Worm (Caenorhabditis elegans) whole organism, L2 larva: Measurements from ENCODE around the gene sra-35.

Source experiments
- Y55F3AM.14 ChIP-seq: fragments of 200-800 bp; sonication (Bioruptor generic); optimal IDR thresholded peaks from 2 replicates; lab custom pipeline; 2018; ENCODE audit warnings: mild to moderate bottlenecking, missing genetic modification characterization, missing compliant biosample characterization
- ZK546.5 ChIP-seq: sonication (generic microtip); optimal IDR thresholded peaks from 2 replicates; lab custom pipeline; 2017; ENCODE audit warnings: missing biosample characterization, missing genetic modification characterization
- alr-1 ChIP-seq: fragments of 150-350 bp; optimal IDR thresholded peaks from 2 replicates; lab custom pipeline; 2014; ENCODE audit warnings: missing biosample characterization, missing genetic modification characterization
- aly-2 ChIP-seq: fragments of 150-350 bp; optimal IDR thresholded peaks from 2 replicates; lab custom pipeline; 2014; ENCODE audit warnings: missing biosample characterization, missing genetic modification characterization
- blmp-1 ChIP-seq: sonication (generic microtip); optimal IDR thresholded peaks from 2 replicates; lab custom pipeline; 2017; ENCODE audit warnings: missing genetic modification characterization, mild to moderate bottlenecking, missing compliant biosample characterization, antibody characterized with exemption, moderate library complexity; ENCODE audit not compliant: insufficient read depth
- ceh-16 ChIP-seq: fragments of 150-350 bp; optimal IDR thresholded peaks from 2 replicates; lab custom pipeline; 2014; ENCODE audit warnings: missing biosample characterization, missing genetic modification characterization
- crh-2 ChIP-seq: sonication (generic microtip); optimal IDR thresholded peaks from 2 replicates; lab custom pipeline; 2017; ENCODE audit warnings: missing biosample characterization, missing genetic modification characterization
- dmd-4 ChIP-seq: sonication (generic microtip); optimal IDR thresholded peaks from 2 replicates; lab custom pipeline; 2017; ENCODE audit warnings: missing biosample characterization, missing genetic modification characterization
- elt-1 ChIP-seq: fragments of 150-350 bp; optimal IDR thresholded peaks from 2 replicates; lab custom pipeline; 2014; ENCODE audit warnings: missing biosample characterization, missing genetic modification characterization
- elt-3 ChIP-seq: sonication (generic microtip); optimal IDR thresholded peaks from 2 replicates; lab custom pipeline; 2017; ENCODE audit warnings: missing biosample characterization, missing genetic modification characterization
- fos-1 ChIP-seq: fragments of 150-350 bp; optimal IDR thresholded peaks from 2 replicates; lab custom pipeline; 2014; ENCODE audit warnings: missing biosample characterization, missing genetic modification characterization
- gmeb-1 ChIP-seq: fragments of 150-350 bp; optimal IDR thresholded peaks from 2 replicates; lab custom pipeline; 2014; ENCODE audit warnings: missing biosample characterization, missing genetic modification characterization
- lin-11 ChIP-seq: fragments of 150-350 bp; sonication (generic microtip); optimal IDR thresholded peaks from 2 replicates; lab custom pipeline; 2014; ENCODE audit warnings: missing biosample characterization, missing genetic modification characterization, inconsistent platforms, mixed read lengths
- lsy-2 ChIP-seq, 2 experiments: fragments of 150-350 bp in 1 of 2; sonication (generic microtip) in 1 of 2; optimal IDR thresholded peaks; 2 replicates each; lab custom pipeline; 2014 to 2017; ENCODE audit warnings: missing biosample characterization in 2 of 2, missing genetic modification characterization in 2 of 2
- mab-5 ChIP-seq: fragments of 150-350 bp; optimal IDR thresholded peaks from 2 replicates; lab custom pipeline; 2014; ENCODE audit warnings: missing biosample characterization, missing genetic modification characterization
- mdl-1 ChIP-seq, 2 experiments: fragments of 150-350 bp in 1 of 2; sonication (generic microtip) in 1 of 2; optimal IDR thresholded peaks; 2 replicates each; lab custom pipeline; 2017; ENCODE audit warnings: missing biosample characterization in 2 of 2, missing genetic modification characterization in 2 of 2
- nhr-10 ChIP-seq: sonication (generic microtip); optimal IDR thresholded peaks from 2 replicates; lab custom pipeline; 2017; ENCODE audit warnings: missing biosample characterization, missing genetic modification characterization
- nhr-129 ChIP-seq: fragments of 150-350 bp; optimal IDR thresholded peaks from 2 replicates; lab custom pipeline; 2014; ENCODE audit warnings: missing biosample characterization, missing genetic modification characterization
- nhr-23 ChIP-seq: fragments of 150-350 bp; optimal IDR thresholded peaks from 2 replicates; lab custom pipeline; 2014; ENCODE audit warnings: missing biosample characterization, missing genetic modification reagents, missing genetic modification characterization
- nhr-237 ChIP-seq: fragments of 150-350 bp; optimal IDR thresholded peaks from 2 replicates; lab custom pipeline; 2014; ENCODE audit warnings: missing biosample characterization, missing genetic modification characterization
- nhr-25 ChIP-seq: fragments of 150-350 bp; sonication (generic microtip); optimal IDR thresholded peaks from 3 replicates; lab custom pipeline; 2014; ENCODE audit warnings: missing biosample characterization, missing genetic modification characterization
- nhr-77 ChIP-seq: fragments of 150-350 bp; optimal IDR thresholded peaks from 2 replicates; lab custom pipeline; 2014; ENCODE audit warnings: missing biosample characterization, missing genetic modification characterization
- peb-1 ChIP-seq: fragments of 150-350 bp; optimal IDR thresholded peaks from 2 replicates; lab custom pipeline; 2014; ENCODE audit warnings: missing biosample characterization, missing genetic modification characterization
- sem-4 ChIP-seq: fragments of 150-350 bp; optimal IDR thresholded peaks from 2 replicates; lab custom pipeline; 2014; ENCODE audit warnings: missing biosample characterization, missing genetic modification reagents, missing genetic modification characterization
- skn-1 ChIP-seq: sonication (generic microtip); optimal IDR thresholded peaks from 2 replicates; lab custom pipeline; 2017; ENCODE audit warnings: missing biosample characterization, missing genetic modification characterization
- sma-3 ChIP-seq: sonication (generic microtip); optimal IDR thresholded peaks from 2 replicates; lab custom pipeline; 2016; ENCODE audit warnings: missing genetic modification reagents, missing genetic modification characterization, missing compliant biosample characterization
- snpc-4 ChIP-seq: fragments of 150-350 bp; optimal IDR thresholded peaks from 2 replicates; lab custom pipeline; 2014; ENCODE audit warnings: missing biosample characterization, missing genetic modification characterization
- unc-39 ChIP-seq: fragments of 150-350 bp; optimal IDR thresholded peaks from 2 replicates; lab custom pipeline; 2014; ENCODE audit warnings: missing biosample characterization, missing genetic modification characterization
- unc-62 ChIP-seq: fragments of 150-350 bp; optimal IDR thresholded peaks from 2 replicates; lab custom pipeline; 2014; ENCODE audit warnings: missing biosample characterization, missing genetic modification reagents, missing genetic modification characterization
- zag-1 ChIP-seq: fragments of 150-350 bp; optimal IDR thresholded peaks from 2 replicates; lab custom pipeline; 2014; ENCODE audit warnings: missing biosample characterization, missing genetic modification characterization
- ztf-1 ChIP-seq: fragments of 200-800 bp; sonication (Bioruptor generic); conservative IDR thresholded peaks from 2 replicates; pipeline ENCODE4 v1.3.6; 2022; ENCODE audit warnings: missing genetic modification characterization, missing compliant biosample characterization
- ztf-11 ChIP-seq: sonication (generic microtip); optimal IDR thresholded peaks from 2 replicates; lab custom pipeline; 2017; ENCODE audit warnings: missing biosample characterization, missing genetic modification characterization

The sra-35 gene

DNA sequence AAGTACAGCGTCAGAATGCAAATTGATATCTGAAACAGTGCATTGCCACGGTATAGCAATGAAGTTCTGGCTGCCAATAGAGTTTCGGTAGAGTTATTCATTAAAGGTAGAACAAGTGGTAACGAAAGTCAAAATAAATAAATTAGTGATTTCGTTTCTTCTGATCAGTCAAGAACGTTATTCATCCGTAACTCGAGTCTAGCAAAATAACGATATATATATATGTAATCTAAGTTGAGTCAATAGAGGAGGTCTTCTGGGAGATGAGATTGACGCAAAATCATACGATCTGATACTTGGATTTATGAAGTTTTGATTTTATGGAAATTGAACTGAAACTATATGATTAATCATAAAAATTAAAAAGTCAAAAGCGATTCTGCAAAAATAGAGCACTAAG lies at the start of gene sra-35:
Gene sra-35, minus strand, starts transcription at position 101 of the 400 bp plus-strand sequence.
- TF ChIP-seq unc-62 (GFP tag; lab: Kevin White, UChicago) (no peak), sma-3 (GFP tag; lab: Kevin White, UChicago) (no peak), nhr-77 (tag; lab: Kevin White, UChicago) (no peak), peb-1 (tag; lab: Kevin White, UChicago) (no peak), nhr-23 (tag; lab: Kevin White, UChicago) (no peak), gmeb-1 (no peak)

DNA sequence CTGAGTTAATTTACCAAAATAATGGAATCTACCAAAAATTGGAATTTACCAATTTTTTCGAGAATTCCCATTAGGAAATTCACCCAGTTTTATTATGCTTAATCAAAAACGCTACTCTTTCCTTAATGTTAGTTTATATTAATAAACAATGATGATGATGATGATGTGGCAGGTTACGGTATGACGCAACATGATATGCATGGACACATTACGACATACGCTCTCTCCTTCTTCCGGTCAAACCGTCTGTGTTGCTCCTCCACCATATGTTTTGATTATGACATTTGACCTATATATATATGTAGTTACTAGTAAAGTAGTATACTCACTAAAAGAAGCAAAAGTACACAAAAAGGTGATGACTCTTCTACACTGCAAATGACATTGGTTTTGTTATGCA lies 49.7 kb upstream of the sra-35 start:
- TF ChIP-seq lsy-2 (tag; optimal IDR thresholded peaks at IDR 0.05; lab: Kevin White, UChicago) (no peak), zag-1 (tag; lab: Kevin White, UChicago) (no peak), nhr-25 (tag; lab: Kevin White, UChicago) (no peak), gmeb-1 (no peak), nhr-77 (tag; lab: Kevin White, UChicago) (no peak), peb-1 (tag; lab: Kevin White, UChicago) (no peak), crh-2 (tag; lab: Kevin White, UChicago) (no peak)

DNA sequence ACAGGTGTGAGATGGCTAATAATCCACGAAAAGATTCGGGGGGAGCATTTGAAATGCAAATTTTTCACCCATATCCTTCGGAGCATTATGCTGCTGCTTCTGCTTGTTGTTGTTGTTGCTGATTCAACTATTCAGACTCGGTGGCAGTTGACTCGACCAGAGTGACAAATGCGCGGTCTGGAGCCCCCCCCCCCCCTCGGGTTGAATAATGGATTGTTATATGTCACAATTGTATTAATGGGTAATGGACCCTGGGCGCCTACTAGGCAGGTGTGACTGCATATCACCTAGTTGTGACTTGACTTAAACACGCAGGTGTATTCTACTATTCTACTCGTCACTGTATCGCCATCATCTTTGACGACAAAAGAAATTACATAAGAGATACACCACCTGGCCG lies 47.9 kb upstream of the sra-35 start:
- peak; percentile 69 for TF ChIP-seq mab-5 (tag; lab: Kevin White, UChicago)
- no peak for TF ChIP-seq elt-3 (tag; lab: Kevin White, UChicago)
- TF ChIP-seq lin-11, result no peak
- no peak for TF ChIP-seq nhr-129 (tag; lab: Kevin White, UChicago)
- TF ChIP-seq mdl-1 (tag; optimal IDR thresholded peaks at IDR 0.05; lab: Kevin White, UChicago), result no peak

DNA sequence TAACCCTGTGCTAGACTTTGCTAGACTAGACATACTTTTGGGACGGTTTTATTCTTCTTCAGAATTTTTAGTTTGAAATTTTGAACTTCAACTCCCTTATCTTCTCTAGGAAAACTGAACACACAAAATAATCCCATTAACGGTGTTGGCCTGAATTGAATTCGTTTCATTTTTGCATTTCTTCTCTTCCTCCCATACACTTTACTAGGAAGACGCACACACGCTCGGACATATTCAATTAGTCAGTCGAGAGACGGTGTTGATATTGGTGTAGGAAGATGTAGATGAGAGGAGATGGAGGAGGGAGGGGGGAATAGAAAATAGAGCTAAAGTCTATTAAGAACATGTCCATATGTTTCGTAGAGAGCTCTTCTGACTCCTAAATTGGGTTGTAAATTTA lies 47.0 kb upstream of the sra-35 start:
- TF ChIP-seq ceh-16 (no peak), lin-11 (no peak), unc-39 (no peak), aly-2 (tag; lab: Kevin White, UChicago) (no peak), ztf-1 (GFP tag; lab: Robert Waterston, UW) (no peak), nhr-77 (tag; lab: Kevin White, UChicago) (no peak), ztf-11 (tag; lab: Kevin White, UChicago) (no peak), fos-1 (no peak), blmp-1 (no peak), Y55F3AM.14 (GFP tag; lab: Kevin White, UChicago) (no peak), snpc-4 (no peak), elt-3 (tag; lab: Kevin White, UChicago) (no peak), alr-1 (tag; lab: Kevin White, UChicago) (no peak), sma-3 (GFP tag; lab: Kevin White, UChicago) (no peak), nhr-23 (tag; lab: Kevin White, UChicago) (no peak), dmd-4 (tag; lab: Kevin White, UChicago) (no peak), skn-1 (tag; lab: Kevin White, UChicago) (no peak), nhr-129 (tag; lab: Kevin White, UChicago) (no peak)

DNA sequence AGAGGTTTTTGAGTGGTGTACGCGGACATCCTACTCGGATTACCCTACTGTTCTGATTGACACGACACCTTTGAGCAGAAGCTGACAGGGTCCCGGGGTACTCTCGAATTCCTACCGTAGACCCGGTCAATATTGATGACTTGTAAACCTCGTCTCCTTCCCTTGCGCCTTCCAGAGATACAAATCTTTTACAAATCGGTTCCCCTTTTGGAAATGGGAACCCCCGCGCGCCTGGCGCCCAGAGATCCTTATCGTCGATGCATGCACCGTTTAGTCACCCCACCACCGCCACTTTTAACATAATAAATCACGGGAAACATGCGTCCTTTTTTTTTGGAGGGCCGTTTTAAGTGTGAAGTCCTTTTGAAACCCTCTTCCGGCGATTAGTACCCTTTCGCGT lies 45.4 kb upstream of the sra-35 start:
- peak; percentile 49 for TF ChIP-seq ceh-16
- peak; percentile 64 for TF ChIP-seq elt-1 (tag; lab: Kevin White, UChicago)
- no peak for TF ChIP-seq ZK546.5 (tag; lab: Kevin White, UChicago)
- TF ChIP-seq sma-3 (GFP tag; lab: Kevin White, UChicago), result no peak
- no peak for TF ChIP-seq nhr-10 (tag; lab: Kevin White, UChicago)
- TF ChIP-seq mdl-1 (tag; optimal IDR thresholded peaks at IDR 0.05; lab: Kevin White, UChicago), result no peak
- no peak for TF ChIP-seq nhr-237 (tag; lab: Kevin White, UChicago)
- TF ChIP-seq alr-1 (tag; lab: Kevin White, UChicago), result no peak
- no peak for TF ChIP-seq sem-4 (tag; lab: Kevin White, UChicago)
- TF ChIP-seq, all 48 proteins: peak for 2

DNA sequence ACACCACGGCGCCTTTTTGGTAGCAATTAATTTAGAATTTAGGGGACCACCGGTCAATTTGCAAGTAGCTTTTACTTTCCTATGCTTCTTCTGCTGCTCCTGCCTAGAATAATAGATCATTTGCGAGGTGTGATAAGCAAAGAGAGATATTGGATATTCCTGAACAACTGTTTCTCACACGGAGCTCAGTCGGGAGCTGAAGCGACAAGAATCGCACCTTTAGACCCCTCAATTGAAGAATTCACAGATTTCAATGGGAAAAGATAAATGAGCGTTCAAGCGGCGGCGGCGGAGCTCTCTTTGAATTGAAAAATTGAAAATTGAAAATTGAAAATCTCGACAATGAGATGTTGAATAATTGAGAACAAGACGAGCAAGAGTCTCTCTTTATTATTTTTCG lies 44.9 kb upstream of the sra-35 start:
- TF ChIP-seq fos-1, result no peak
